Worm (Caenorhabditis elegans) whole organism, L3 larva: ENCODE data around the gene H40L08.7.

Experiments
- ZK546.5 ChIP-seq: sonication (generic microtip); optimal IDR thresholded peaks from 2 replicates; lab custom pipeline; 2017; ENCODE audit warnings: missing biosample characterization, missing genetic modification characterization
- ama-1 ChIP-seq: fragments of 150-350 bp; optimal IDR thresholded peaks from 2 replicates; lab custom pipeline; 2018
- ceh-16 ChIP-seq: sonication (generic microtip); optimal IDR thresholded peaks from 2 replicates; lab custom pipeline; 2017; ENCODE audit warnings: missing biosample characterization, missing genetic modification characterization
- ceh-82 ChIP-seq: fragments of 150-350 bp; optimal IDR thresholded peaks from 2 replicates; lab custom pipeline; 2014; ENCODE audit warnings: missing biosample characterization, missing genetic modification characterization
- ceh-9 ChIP-seq: sonication (generic microtip); optimal IDR thresholded peaks from 2 replicates; lab custom pipeline; 2018; ENCODE audit warnings: missing biosample characterization, missing genetic modification characterization
- daf-12 ChIP-seq: fragments of 150-350 bp; optimal IDR thresholded peaks from 2 replicates; lab custom pipeline; 2014; ENCODE audit warnings: missing biosample characterization, missing genetic modification reagents, missing genetic modification characterization
- egl-27 ChIP-seq: sonication (generic microtip); optimal IDR thresholded peaks from 4 replicates; lab custom pipeline; 2017; ENCODE audit warnings: missing biosample characterization, missing genetic modification reagents, missing genetic modification characterization
- egl-5 ChIP-seq: fragments of 150-350 bp; optimal IDR thresholded peaks from 2 replicates; lab custom pipeline; 2017; ENCODE audit warnings: missing biosample characterization, missing genetic modification reagents, missing genetic modification characterization, inconsistent platforms
- elt-2 ChIP-seq: sonication (generic microtip); optimal IDR thresholded peaks from 2 replicates; lab custom pipeline; 2016; ENCODE audit warnings: missing genetic modification reagents, mild to moderate bottlenecking, missing genetic modification characterization, missing compliant biosample characterization
- elt-3 ChIP-seq, 3 experiments: fragments of 150-350 bp in 1 of 3; sonication (generic microtip) in 2 of 3; optimal IDR thresholded peaks; 2 replicates in 2 of 3; 4 replicates in 1 of 3; lab custom pipeline; 2014 to 2017; ENCODE audit warnings: missing biosample characterization in 3 of 3, missing genetic modification characterization in 3 of 3
- eor-1 ChIP-seq, 2 experiments: fragments of 150-350 bp; optimal IDR thresholded peaks; 2 replicates each; lab custom pipeline; 2014 to 2018; ENCODE audit warnings: missing biosample characterization in 2 of 2, missing genetic modification characterization in 2 of 2
- fos-1 ChIP-seq: fragments of 150-350 bp; optimal IDR thresholded peaks from 2 replicates; lab custom pipeline; 2014; ENCODE audit warnings: missing biosample characterization, missing genetic modification characterization
- hmg-11 ChIP-seq: sonication (generic microtip); optimal IDR thresholded peaks from 2 replicates; lab custom pipeline; 2016; ENCODE audit warnings: missing genetic modification characterization, missing compliant biosample characterization
- jun-1 ChIP-seq: fragments of 150-350 bp; optimal IDR thresholded peaks from 2 replicates; lab custom pipeline; 2014; ENCODE audit warnings: missing biosample characterization, missing genetic modification reagents, missing genetic modification characterization
- lsy-12 ChIP-seq: sonication (generic microtip); optimal IDR thresholded peaks from 2 replicates; lab custom pipeline; 2016; ENCODE audit warnings: mild to moderate bottlenecking, missing genetic modification characterization, missing compliant biosample characterization
- mdl-1 ChIP-seq: fragments of 150-350 bp; optimal IDR thresholded peaks from 2 replicates; lab custom pipeline; 2014; ENCODE audit warnings: missing biosample characterization, missing genetic modification characterization
- mml-1 ChIP-seq: fragments of 150-350 bp; sonication (generic microtip); optimal IDR thresholded peaks from 3 replicates; lab custom pipeline; 2014; ENCODE audit warnings: missing biosample characterization, missing genetic modification characterization
- nhr-11 ChIP-seq: fragments of 150-350 bp; optimal IDR thresholded peaks from 2 replicates; lab custom pipeline; 2014; ENCODE audit warnings: missing biosample characterization, missing genetic modification characterization
- nhr-12 ChIP-seq: fragments of 150-350 bp; optimal IDR thresholded peaks from 2 replicates; lab custom pipeline; 2014; ENCODE audit warnings: missing biosample characterization, missing genetic modification characterization
- nhr-23 ChIP-seq: fragments of 150-350 bp; optimal IDR thresholded peaks from 2 replicates; lab custom pipeline; 2014; ENCODE audit warnings: missing biosample characterization, missing genetic modification reagents, missing genetic modification characterization
- nhr-25 ChIP-seq: sonication (generic microtip); optimal IDR thresholded peaks from 2 replicates; lab custom pipeline; 2017; ENCODE audit warnings: missing biosample characterization, missing genetic modification characterization
- nhr-43 ChIP-seq: sonication (generic microtip); optimal IDR thresholded peaks from 2 replicates; lab custom pipeline; 2016; ENCODE audit warnings: mild to moderate bottlenecking, missing genetic modification characterization, missing compliant biosample characterization; ENCODE audit not compliant: poor library complexity, severe bottlenecking
- nhr-67 ChIP-seq: fragments of 150-350 bp; optimal IDR thresholded peaks from 2 replicates; lab custom pipeline; 2014; ENCODE audit warnings: missing biosample characterization, missing genetic modification characterization
- nhr-76 ChIP-seq: fragments of 150-350 bp; sonication (generic microtip); optimal IDR thresholded peaks from 5 replicates; lab custom pipeline; 2014; ENCODE audit warnings: missing biosample characterization, missing genetic modification characterization
- nhr-77 ChIP-seq: fragments of 150-350 bp; optimal IDR thresholded peaks from 2 replicates; lab custom pipeline; 2014; ENCODE audit warnings: missing biosample characterization, missing genetic modification characterization
- sea-2 ChIP-seq: fragments of 150-350 bp; sonication (generic microtip); optimal IDR thresholded peaks from 4 replicates; lab custom pipeline; 2014; ENCODE audit warnings: missing biosample characterization, missing genetic modification reagents, missing genetic modification characterization
- skn-1 ChIP-seq: fragments of 150-350 bp; optimal IDR thresholded peaks from 2 replicates; lab custom pipeline; 2014; ENCODE audit warnings: missing biosample characterization, missing genetic modification characterization
- snpc-4 ChIP-seq: fragments of 150-350 bp; optimal IDR thresholded peaks from 2 replicates; lab custom pipeline; 2014; ENCODE audit warnings: missing biosample characterization, missing genetic modification characterization
- tbx-2 ChIP-seq: sonication (generic microtip); optimal IDR thresholded peaks from 2 replicates; lab custom pipeline; 2016; ENCODE audit warnings: mild to moderate bottlenecking, missing genetic modification characterization, missing compliant biosample characterization
- unc-39 ChIP-seq: sonication (generic microtip); optimal IDR thresholded peaks from 4 replicates; lab custom pipeline; 2017; ENCODE audit warnings: missing biosample characterization, missing genetic modification characterization
- unc-62 ChIP-seq: fragments of 150-350 bp; sonication (generic microtip); optimal IDR thresholded peaks from 4 replicates; lab custom pipeline; 2014; ENCODE audit warnings: missing biosample characterization, missing genetic modification reagents, missing genetic modification characterization
- zag-1 ChIP-seq: fragments of 150-350 bp; optimal IDR thresholded peaks from 2 replicates; lab custom pipeline; 2014; ENCODE audit warnings: missing biosample characterization, missing genetic modification characterization
- ztf-4 ChIP-seq: fragments of 150-350 bp; optimal IDR thresholded peaks from 2 replicates; lab custom pipeline; 2014; ENCODE audit warnings: missing biosample characterization, missing genetic modification characterization

Gene H40L08.7

DNA sequence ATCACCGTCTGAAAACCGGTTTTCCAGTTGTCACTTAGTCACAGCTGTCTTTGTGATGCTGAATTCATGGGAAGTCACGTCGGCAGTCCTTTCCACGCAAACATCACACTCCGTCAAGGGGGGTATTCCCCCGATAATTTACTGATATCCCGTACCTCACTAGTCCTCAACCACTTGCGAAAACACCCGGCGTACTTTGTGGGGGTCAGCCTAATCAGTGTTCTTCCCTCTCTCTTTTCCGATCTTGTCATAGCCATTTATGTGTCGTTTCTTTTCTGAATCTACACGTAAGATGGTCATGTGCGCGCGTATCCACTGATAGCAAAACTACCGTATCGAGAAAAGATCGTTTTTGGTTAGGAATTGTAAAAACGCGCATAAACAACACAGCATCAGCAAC lies 1.9 kb upstream of the H40L08.7 start:
- TF ChIP-seq egl-27 (tag; lab: Kevin White, UChicago) = no peak
- no peak for TF ChIP-seq elt-2 (tag; lab: Kevin White, UChicago)
- no peak for TF ChIP-seq nhr-77
- TF ChIP-seq nhr-43 (tag; lab: Kevin White, UChicago) = peak; percentile 86
- TF ChIP-seq hmg-11 = no peak
- TF ChIP-seq nhr-25 (tag; lab: Kevin White, UChicago) = peak; percentile 81
- TF ChIP-seq elt-3 (tag; optimal IDR thresholded peaks at IDR 0.05; lab: Kevin White, UChicago) = peak in 2 of 3 experiments; percentile 16 to 62
- TF ChIP-seq nhr-23 (tag; lab: Kevin White, UChicago) = peak; percentile 71
- peak; percentile 50 for TF ChIP-seq tbx-2 (tag; lab: Kevin White, UChicago)
- no peak for TF ChIP-seq nhr-12

DNA sequence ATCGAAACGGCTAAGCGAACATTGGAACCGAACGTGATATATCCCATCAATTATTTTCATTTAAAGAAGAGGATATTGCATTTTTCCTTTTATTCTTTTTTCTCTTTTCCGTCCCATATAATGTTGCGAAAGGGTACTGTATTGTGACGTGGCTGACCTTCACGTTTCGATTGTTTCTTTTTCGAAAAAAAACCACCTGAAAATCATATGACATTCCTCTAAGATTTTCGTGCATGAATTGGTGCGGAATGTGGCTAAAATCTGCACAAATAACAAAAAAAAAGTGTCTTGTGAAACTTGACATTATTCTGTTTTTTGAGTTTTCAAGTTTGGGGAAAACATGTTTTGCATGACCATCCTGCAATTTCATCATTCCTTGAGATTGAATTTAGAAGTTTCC lies 732 bp upstream of the H40L08.7 start:
- peak; percentile 2 for TF ChIP-seq ama-1 (lab: Kevin White, UChicago)
- TF ChIP-seq mdl-1 (tag; lab: Kevin White, UChicago) = no peak

DNA sequence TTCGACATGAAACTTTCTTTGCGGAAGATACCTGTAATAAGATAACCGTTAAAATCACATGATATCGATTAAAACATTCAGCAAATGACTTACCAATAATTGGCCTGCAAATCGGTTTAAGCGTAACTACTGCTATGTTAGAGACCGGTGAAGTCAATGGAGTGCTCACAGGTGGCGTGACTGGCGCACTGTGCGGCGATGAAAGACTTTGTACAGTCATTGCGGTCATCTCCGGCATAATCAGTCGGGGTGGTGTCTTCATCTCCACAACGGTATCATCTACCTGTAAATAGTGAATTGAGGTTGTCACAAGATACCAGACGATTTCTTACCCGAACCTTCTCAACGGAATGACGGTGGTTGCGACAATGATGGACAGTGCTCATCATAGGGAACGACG lies 635 bp downstream of the H40L08.7 start:
- TF ChIP-seq eor-1 (tag; optimal IDR thresholded peaks at IDR 0.05; lab: Kevin White, UChicago) (no peak), ama-1 (lab: Kevin White, UChicago) (peak; percentile 75), elt-3 (tag; optimal IDR thresholded peaks at IDR 0.05; lab: Kevin White, UChicago) (peak in 1 of 3 experiments; percentile 64)
- TF ChIP-seq, all 47 proteins: peak for 2

DNA sequence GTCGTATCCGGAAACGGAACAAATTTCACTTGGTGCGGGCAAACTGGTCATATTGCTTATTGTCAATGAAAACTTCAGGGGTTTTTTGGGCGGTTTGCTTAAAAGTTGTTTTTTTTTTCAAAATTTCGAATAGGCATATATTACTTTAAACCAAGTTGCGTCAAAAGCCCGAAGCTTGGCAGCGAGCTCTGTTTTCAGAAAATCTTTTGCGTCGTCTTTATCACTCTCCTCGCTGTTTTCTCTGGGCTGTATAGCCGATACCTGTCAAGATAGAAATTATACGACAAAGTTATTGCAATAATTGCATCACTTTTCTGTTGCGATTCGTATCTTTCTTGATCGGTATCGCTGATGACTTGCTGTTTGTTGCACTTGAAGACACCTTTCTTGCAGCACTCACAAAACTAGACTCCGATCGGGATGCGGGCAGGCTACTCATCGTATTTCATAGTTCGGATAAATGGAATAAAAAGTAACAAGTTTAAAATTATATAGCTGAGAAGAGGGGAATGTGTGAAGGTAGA lies 1.4 kb downstream of the H40L08.7 start, which contains the start of the genes H40L08.3 and H40L08.9:
Gene H40L08.3 (minus strand): TSS at position 51 of the 524 bp plus-strand sequence.
Gene H40L08.9 (minus strand): TSS at position 439 of the 524 bp plus-strand sequence.
- no peak for TF ChIP-seq mml-1 (tag; lab: Kevin White, UChicago)
- TF ChIP-seq elt-3 (tag; optimal IDR thresholded peaks at IDR 0.05; lab: Kevin White, UChicago) = peak in 2 of 3 experiments; percentile 7 to 54
- peak; percentile 42 for TF ChIP-seq nhr-43 (tag; lab: Kevin White, UChicago)
- no peak for TF ChIP-seq skn-1
- peak; percentile 12 for TF ChIP-seq jun-1 (tag; lab: Kevin White, UChicago)
- TF ChIP-seq ama-1 (lab: Kevin White, UChicago) = peak; percentile 97
- TF ChIP-seq ceh-9 (tag; lab: Kevin White, UChicago) = no peak
- TF ChIP-seq daf-12 = no peak
- TF ChIP-seq ztf-4 (tag; lab: Kevin White, UChicago) = no peak
- TF ChIP-seq fos-1 (tag; lab: Kevin White, UChicago) = no peak
- TF ChIP-seq ZK546.5 (tag; lab: Kevin White, UChicago) = no peak
- TF ChIP-seq tbx-2 (tag; lab: Kevin White, UChicago) = no peak
- TF ChIP-seq egl-5 = no peak
- peak; percentile 7 for TF ChIP-seq nhr-23 (tag; lab: Kevin White, UChicago)
- TF ChIP-seq nhr-25 (tag; lab: Kevin White, UChicago) = peak; percentile 44
- TF ChIP-seq lsy-12 (tag; lab: Kevin White, UChicago) = peak; percentile 11
- no peak for TF ChIP-seq nhr-11
- TF ChIP-seq nhr-77 = no peak
- TF ChIP-seq nhr-76 (tag; lab: Kevin White, UChicago) = no peak

DNA sequence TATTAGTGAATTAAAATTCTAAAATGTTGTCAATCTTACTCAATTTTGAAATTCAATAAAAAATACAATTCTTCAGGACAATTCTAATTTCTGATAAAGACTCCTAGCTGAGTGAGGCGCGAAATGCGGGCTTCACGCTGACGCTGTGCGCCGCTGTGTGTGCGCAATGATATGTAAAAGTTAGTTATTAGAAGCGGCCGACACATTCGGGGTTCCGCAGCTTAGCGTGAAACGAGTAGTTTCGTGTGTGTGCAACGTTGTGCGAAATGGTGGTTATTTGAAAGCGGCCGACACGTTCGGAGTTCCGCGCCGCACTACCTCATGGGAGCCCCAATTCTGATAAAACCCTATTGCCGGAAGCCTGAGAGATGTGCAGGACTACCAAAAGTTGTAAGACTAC lies 2.4 kb downstream of the H40L08.7 start:
- TF ChIP-seq unc-39 (tag; lab: Kevin White, UChicago) (no peak), egl-5 (no peak), nhr-11 (no peak), zag-1 (tag; lab: Kevin White, UChicago) (no peak), hmg-11 (no peak), unc-62 (GFP tag; lab: Kevin White, UChicago) (no peak), nhr-67 (tag; lab: Kevin White, UChicago) (no peak), elt-2 (tag; lab: Kevin White, UChicago) (no peak), elt-3 (tag; optimal IDR thresholded peaks at IDR 0.05; lab: Kevin White, UChicago) (no peak), sea-2 (GFP tag; lab: Kevin White, UChicago) (no peak), ceh-82 (tag; lab: Kevin White, UChicago) (no peak)

DNA sequence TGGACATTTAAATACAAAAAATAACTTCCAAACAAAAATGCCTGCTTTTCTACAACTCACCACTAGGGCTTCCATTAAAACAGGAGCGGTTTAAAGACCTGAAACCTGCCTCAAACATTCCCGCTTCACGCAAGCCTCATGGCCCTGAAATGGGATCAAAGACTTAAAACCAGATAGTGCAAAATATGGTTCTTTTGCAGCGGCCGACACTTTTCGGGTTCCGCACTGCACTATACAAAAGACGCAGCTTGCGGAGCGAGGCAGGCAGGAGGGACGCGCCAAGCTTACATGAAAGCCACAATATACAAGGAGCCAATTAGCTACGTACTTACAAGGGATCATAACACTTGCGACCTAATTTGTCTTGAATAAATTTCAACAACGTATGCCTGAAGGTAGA lies 4.1 kb downstream of the H40L08.7 start:
- no peak for TF ChIP-seq ceh-16
- TF ChIP-seq snpc-4 (tag; lab: Kevin White, UChicago) = peak; percentile 2
- TF ChIP-seq, all 47 proteins: peak for 1
